Worm (Caenorhabditis elegans): ENCODE measurements around the gene Y54F10BM.23.

ce11 chrIII:2232360-2232759 is 47.0 kb downstream of the Y54F10BM.23 start, which contains the start of gene fbxa-47:
- no peak for TF ChIP-seq ama-1 (optimal IDR thresholded peaks at IDR 0.05)
- TF ChIP-seq B0310.2 (tag; optimal IDR thresholded peaks at IDR 0.05), result no peak
- no peak for TF ChIP-seq tbx-37 (GFP tag; conservative IDR thresholded peaks at IDR 0.05)
- TF ChIP-seq scrt-1 (GFP tag; IDR thresholded peaks at IDR 0.05), result no peak
- TF ChIP-seq tra-4 (tag; optimal IDR thresholded peaks at IDR 0.05), result no peak
- TF ChIP-seq pes-1 (GFP tag; IDR thresholded peaks at IDR 0.05), result no peak
- no peak for TF ChIP-seq flt-1 (GFP tag; IDR thresholded peaks at IDR 0.05)
- TF ChIP-seq F13C5.2 (tag; optimal IDR thresholded peaks at IDR 0.05), result no peak
- TF ChIP-seq hnd-1 (tag; optimal IDR thresholded peaks at IDR 0.05), result no peak

Data from whole organism, early embryonic.